Worm (Caenorhabditis elegans) whole organism, L4/young adult: ENCODE results near the gene atgp-1.

ENCODE experiments used
- W03F9.2 ChIP-seq: fragments of 150-350 bp; optimal IDR thresholded peaks from 2 replicates; lab custom pipeline; 2014; ENCODE audit warnings: missing biosample characterization, missing genetic modification characterization
- dao-5 ChIP-seq: sonication (generic microtip); optimal IDR thresholded peaks from 2 replicates; lab custom pipeline; 2016; ENCODE audit warnings: missing genotype, missing genetic modification characterization, moderate library complexity, missing compliant biosample characterization
- him-1 ChIP-seq: sonication (generic microtip); optimal IDR thresholded peaks from 2 replicates; lab custom pipeline; 2016; ENCODE audit warnings: missing genotype, missing genetic modification reagents, missing genetic modification characterization, missing compliant biosample characterization

Gene atgp-1

ce11 chrIV:17262385-17262784 is 6.8 kb upstream of the atgp-1 start, which contains the start of gene ZK550.6:
Gene ZK550.6 (minus strand): TSS chrIV:17262485.
- no peak for TF ChIP-seq him-1 (tag; lab: Kevin White, UChicago)
- TF ChIP-seq dao-5 = no peak
- TF ChIP-seq W03F9.2 (tag; lab: Kevin White, UChicago) = no peak

- TF ChIP-seq dao-5 (no peak), him-1 (tag; lab: Kevin White, UChicago) (no peak), W03F9.2 (tag; lab: Kevin White, UChicago) (no peak)
These were observed 5.4 kb upstream of the atgp-1 start for ce11 chrIV:17263714-17264113.

- TF ChIP-seq dao-5 (no peak), him-1 (tag; lab: Kevin White, UChicago) (no peak), W03F9.2 (tag; lab: Kevin White, UChicago) (no peak)
These were observed 4.4 kb upstream of the atgp-1 start, which contains the start of gene F26D10.13 for ce11 chrIV:17264714-17265113. Gene F26D10.13 (minus strand): TSS chrIV:17264814.

- TF ChIP-seq W03F9.2 (tag; lab: Kevin White, UChicago) (no peak), dao-5 (no peak), him-1 (tag; lab: Kevin White, UChicago) (no peak)
These were observed 3.9 kb upstream of the atgp-1 start, which contains the start of gene str-187 for ce11 chrIV:17265279-17265678. Gene str-187 (plus strand): TSS chrIV:17265579.

- TF ChIP-seq dao-5 (no peak), him-1 (tag; lab: Kevin White, UChicago) (no peak)
These were observed 3.4 kb upstream of the atgp-1 start for ce11 chrIV:17265716-17266115.

ce11 chrIV:17267304-17267891 is 1.7 kb upstream of the atgp-1 start:
- TF ChIP-seq W03F9.2 (tag; lab: Kevin White, UChicago) = no peak
- TF ChIP-seq him-1 (tag; lab: Kevin White, UChicago) = no peak
- no peak for TF ChIP-seq dao-5

ce11 chrIV:17268069-17268468 is 1.1 kb upstream of the atgp-1 start:
- TF ChIP-seq W03F9.2 (tag; lab: Kevin White, UChicago) (no peak), him-1 (tag; lab: Kevin White, UChicago) (no peak), dao-5 (no peak)

ce11 chrIV:17268628-17269027 is 514 bp upstream of the atgp-1 start:
- TF ChIP-seq W03F9.2 (tag; lab: Kevin White, UChicago) = peak; percentile 12
- TF ChIP-seq dao-5 = no peak

DNA sequence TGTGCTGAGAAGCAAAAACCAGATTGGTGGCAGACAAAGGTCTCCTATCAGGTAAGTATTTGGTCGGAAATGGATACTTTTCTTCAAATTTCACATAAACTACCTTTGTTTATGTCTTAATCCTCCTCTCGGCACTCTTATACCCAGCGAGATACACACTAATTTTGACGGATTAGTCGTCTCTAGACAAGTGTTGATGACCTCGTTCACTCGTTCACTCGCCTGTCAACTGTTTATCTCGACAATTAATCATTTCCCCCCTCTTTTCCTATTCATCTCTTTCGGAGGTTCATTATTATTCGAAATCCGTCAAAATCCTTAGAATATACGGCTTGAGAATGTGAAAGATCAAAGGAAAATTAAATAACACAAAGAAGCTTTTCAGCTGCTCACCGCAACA is 560 bp downstream of the atgp-1 start:
- TF ChIP-seq dao-5 (no peak), him-1 (tag; lab: Kevin White, UChicago) (no peak), W03F9.2 (tag; lab: Kevin White, UChicago) (no peak)

ce11 chrIV:17273602-17274110 is 4.5 kb downstream of the atgp-1 start, which contains the start of gene gln-5:
Gene gln-5 (minus strand): TSS chrIV:17273652.
- TF ChIP-seq W03F9.2 (tag; lab: Kevin White, UChicago) (no peak), him-1 (tag; lab: Kevin White, UChicago) (no peak), dao-5 (no peak)

DNA sequence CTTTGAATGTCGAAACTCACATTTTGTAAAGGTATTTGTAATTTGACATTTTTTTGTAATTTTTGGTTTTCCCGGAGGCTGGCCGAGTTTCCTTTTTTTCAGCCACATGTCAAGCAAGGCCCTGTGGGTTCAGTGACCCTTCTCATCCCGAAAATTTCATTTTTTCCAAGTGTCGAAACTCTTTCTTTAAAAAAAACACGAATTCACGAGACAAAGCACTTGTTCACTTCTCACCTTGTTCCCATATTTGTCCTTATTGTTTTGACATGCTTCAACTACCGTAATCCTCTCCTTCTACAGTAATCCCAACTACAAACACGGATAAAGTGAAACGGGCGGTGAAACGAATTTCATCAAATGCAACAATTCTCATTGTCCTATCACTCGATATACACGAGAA is 6.1 kb downstream of the atgp-1 start, which contains the start of gene lhfp-4:
lhfp-4 (plus strand) TSS at position 301 of the 400 bp plus-strand sequence.
- no peak for TF ChIP-seq W03F9.2 (tag; lab: Kevin White, UChicago)
- TF ChIP-seq dao-5 = no peak
- TF ChIP-seq him-1 (tag; lab: Kevin White, UChicago) = no peak

DNA sequence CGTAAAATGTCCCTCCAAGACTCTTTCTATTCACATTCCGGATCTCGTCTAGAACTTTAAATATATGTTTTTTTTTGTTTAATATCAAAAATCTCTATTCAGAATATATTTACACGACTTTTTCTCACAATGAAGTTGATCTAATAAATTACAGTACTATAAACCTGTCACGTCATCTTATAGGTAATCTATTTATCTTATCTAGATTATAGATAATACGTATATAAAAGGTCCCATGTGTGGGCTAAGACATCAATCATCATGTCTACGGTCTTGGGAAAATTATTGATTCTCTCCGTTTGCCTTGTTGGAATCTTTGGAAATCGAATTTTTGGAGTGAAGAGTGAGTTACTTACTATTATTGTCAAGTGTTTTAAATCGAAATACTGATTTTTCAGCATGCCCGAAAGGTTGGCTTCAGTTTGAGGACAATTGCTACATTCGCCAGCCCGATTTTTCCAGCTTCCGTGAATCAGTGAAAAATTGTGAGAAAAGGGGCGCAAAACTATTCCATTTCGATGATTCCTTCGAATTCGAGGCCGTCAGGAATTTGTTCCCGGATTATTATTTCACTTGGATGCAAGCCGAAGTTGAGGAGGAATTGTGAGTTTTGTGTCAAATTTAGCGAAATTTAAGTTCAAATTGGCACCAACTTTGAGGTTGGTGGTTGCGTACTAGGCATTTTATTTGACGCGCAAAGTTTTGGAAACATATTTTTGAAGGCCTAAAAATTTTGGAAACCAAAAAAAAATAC is 7.7 kb downstream of the atgp-1 start, which contains the start of gene clec-196:
clec-196 (plus strand) TSS at position 252 of the 754 bp plus-strand sequence.
- TF ChIP-seq W03F9.2 (tag; lab: Kevin White, UChicago) (no peak), him-1 (tag; lab: Kevin White, UChicago) (no peak), dao-5 (no peak)

DNA sequence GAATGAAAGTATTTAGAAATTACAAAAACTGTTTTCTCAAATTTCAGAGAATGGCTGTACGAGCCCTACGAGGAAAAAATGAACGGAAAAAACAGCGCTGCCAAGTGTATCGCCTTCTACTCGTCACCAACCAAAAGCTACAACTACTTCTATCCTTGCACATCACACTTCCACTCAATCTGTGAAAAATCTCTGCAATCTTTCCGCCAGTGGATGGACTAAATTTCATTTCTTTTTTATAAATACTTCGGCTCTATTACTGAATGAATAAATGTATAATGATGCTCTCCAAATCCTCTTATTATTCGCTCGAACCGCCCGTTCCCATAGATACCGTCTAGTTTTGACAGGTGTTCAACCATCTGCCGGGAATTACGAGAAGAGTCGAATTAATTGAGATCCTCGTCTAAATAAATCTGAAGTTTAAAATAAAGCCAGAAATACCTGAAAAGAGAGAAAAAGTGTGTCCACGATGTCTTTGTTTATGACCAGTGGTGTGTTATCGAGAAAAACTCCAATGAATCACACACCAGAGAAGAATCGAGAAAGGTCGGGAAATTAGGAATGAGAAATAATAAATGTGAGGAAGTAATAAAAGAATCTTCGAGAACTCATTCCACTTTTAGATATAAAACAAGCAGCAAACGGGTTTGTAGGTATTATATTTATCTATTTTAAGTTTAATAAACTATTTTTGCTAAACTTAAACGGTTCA is 8.5 kb downstream of the atgp-1 start:
- TF ChIP-seq dao-5 = no peak
- TF ChIP-seq him-1 (tag; lab: Kevin White, UChicago) = no peak

- TF ChIP-seq dao-5 (peak; percentile 8), him-1 (tag; lab: Kevin White, UChicago) (peak; percentile 98), W03F9.2 (tag; lab: Kevin White, UChicago) (peak; percentile 93)
These were observed 9.2 kb downstream of the atgp-1 start for ce11 chrIV:17278363-17278762.
